Worm (Caenorhabditis elegans) whole organism, mixed stage, embryonic: Measurements from ENCODE around the gene K12B6.9.

Experiments used
- M03D4.4 ChIP-seq: sonication (generic microtip); optimal IDR thresholded peaks from 2 replicates; lab custom pipeline; 2017; ENCODE audit warnings: mild to moderate bottlenecking, missing genetic modification characterization, missing compliant biosample characterization
- blmp-1 ChIP-seq: fragments of 150-350 bp; optimal IDR thresholded peaks from 2 replicates; lab custom pipeline; 2014; ENCODE audit warnings: missing biosample characterization, missing genetic modification characterization
- ceh-39 ChIP-seq: fragments of 150-350 bp; optimal IDR thresholded peaks from 2 replicates; lab custom pipeline; 2014; ENCODE audit warnings: missing biosample characterization, missing genetic modification characterization
- ceh-43 ChIP-seq: fragments of 200-800 bp; sonication (Bioruptor generic); optimal IDR thresholded peaks from 2 replicates; lab custom pipeline; 2018; ENCODE audit warnings: mild to moderate bottlenecking, missing genetic modification characterization, moderate library complexity, missing compliant biosample characterization
- ceh-83 ChIP-seq: fragments of 200-800 bp; sonication (Bioruptor generic); optimal IDR thresholded peaks from 2 replicates; lab custom pipeline; 2018; ENCODE audit warnings: mild to moderate bottlenecking, missing genetic modification characterization, missing compliant biosample characterization
- ces-1 ChIP-seq: fragments of 150-350 bp; optimal IDR thresholded peaks from 2 replicates; lab custom pipeline; 2014; ENCODE audit warnings: missing biosample characterization, missing genetic modification reagents, missing genetic modification characterization
- cnd-1 ChIP-seq: fragments of 200-800 bp; sonication (Bioruptor generic); optimal IDR thresholded peaks from 2 replicates; lab custom pipeline; 2018; ENCODE audit warnings: mild to moderate bottlenecking, missing genetic modification characterization, missing compliant biosample characterization
- drap-1 ChIP-seq: fragments of 200-800 bp; sonication (Bioruptor generic); optimal IDR thresholded peaks from 3 replicates; lab custom pipeline; 2018; ENCODE audit warnings: mild to moderate bottlenecking, missing genetic modification characterization, missing compliant biosample characterization
- elt-1 ChIP-seq: sonication (generic microtip); optimal IDR thresholded peaks from 2 replicates; lab custom pipeline; 2017; ENCODE audit warnings: missing genetic modification characterization, mild to moderate bottlenecking, missing compliant biosample characterization, antibody characterized with exemption, moderate library complexity, borderline replicate concordance; ENCODE audit not compliant: insufficient read depth
- elt-3 ChIP-seq: fragments of 150-350 bp; optimal IDR thresholded peaks from 2 replicates; lab custom pipeline; 2014; ENCODE audit warnings: missing biosample characterization, missing genetic modification characterization
- flh-1 ChIP-seq: fragments of 200-800 bp; sonication (Bioruptor generic); optimal IDR thresholded peaks from 2 replicates; lab custom pipeline; 2018; ENCODE audit warnings: mild to moderate bottlenecking, missing genetic modification characterization, moderate library complexity, missing compliant biosample characterization
- ham-2 ChIP-seq: fragments of 200-800 bp; sonication (Bioruptor generic); optimal IDR thresholded peaks from 2 replicates; lab custom pipeline; 2018; ENCODE audit warnings: mild to moderate bottlenecking, missing genetic modification characterization, missing compliant biosample characterization
- hlh-1 ChIP-seq: fragments of 150-350 bp; optimal IDR thresholded peaks from 2 replicates; lab custom pipeline; 2014; ENCODE audit warnings: missing biosample characterization, missing genetic modification reagents, missing genetic modification characterization
- lin-13 ChIP-seq: fragments of 150-350 bp; optimal IDR thresholded peaks from 2 replicates; lab custom pipeline; 2014; ENCODE audit warnings: missing biosample characterization, missing genetic modification characterization
- mep-1 ChIP-seq: fragments of 150-350 bp; optimal IDR thresholded peaks from 2 replicates; lab custom pipeline; 2017; ENCODE audit warnings: missing biosample characterization, missing genetic modification reagents, missing genetic modification characterization, inconsistent platforms
- nhr-12 ChIP-seq: fragments of 150-350 bp; optimal IDR thresholded peaks from 2 replicates; lab custom pipeline; 2014; ENCODE audit warnings: missing biosample characterization, missing genetic modification characterization
- nhr-2 ChIP-seq: fragments of 150-350 bp; optimal IDR thresholded peaks from 2 replicates; lab custom pipeline; 2014; ENCODE audit warnings: missing biosample characterization, missing genetic modification characterization
- nhr-237 ChIP-seq: fragments of 150-350 bp; optimal IDR thresholded peaks from 2 replicates; lab custom pipeline; 2014; ENCODE audit warnings: missing biosample characterization, missing genetic modification characterization
- nhr-28 ChIP-seq: fragments of 150-350 bp; optimal IDR thresholded peaks from 2 replicates; lab custom pipeline; 2014; ENCODE audit warnings: missing biosample characterization, missing genetic modification characterization
- nhr-76 ChIP-seq: sonication (generic microtip); optimal IDR thresholded peaks from 2 replicates; lab custom pipeline; 2017; ENCODE audit warnings: missing biosample characterization, missing genetic modification characterization
- pha-4 ChIP-seq: fragments of 150-350 bp; optimal IDR thresholded peaks from 2 replicates; lab custom pipeline; 2018; ENCODE audit warnings: missing biosample characterization, missing genetic modification reagents, missing genetic modification characterization
- sem-2 ChIP-seq: fragments of 200-800 bp; sonication (Bioruptor generic); optimal IDR thresholded peaks from 2 replicates; lab custom pipeline; 2018; ENCODE audit warnings: mild to moderate bottlenecking, missing genetic modification characterization, missing compliant biosample characterization
- snpc-4 ChIP-seq: fragments of 150-350 bp; optimal IDR thresholded peaks from 2 replicates; lab custom pipeline; 2014; ENCODE audit warnings: missing biosample characterization, missing genetic modification characterization
- sptf-1 ChIP-seq: sonication (generic microtip); optimal IDR thresholded peaks from 2 replicates; lab custom pipeline; 2017; ENCODE audit warnings: mild to moderate bottlenecking, missing genetic modification characterization, moderate library complexity, missing compliant biosample characterization
- tbx-8 ChIP-seq: fragments of 200-800 bp; sonication (Bioruptor generic); optimal IDR thresholded peaks from 2 replicates; lab custom pipeline; 2018; ENCODE audit warnings: mild to moderate bottlenecking, missing genetic modification characterization, moderate library complexity, missing compliant biosample characterization
- unc-120 ChIP-seq: sonication (generic microtip); optimal IDR thresholded peaks from 2 replicates; lab custom pipeline; 2017; ENCODE audit warnings: missing genetic modification characterization, missing compliant biosample characterization; ENCODE audit not compliant: poor library complexity, severe bottlenecking
- zip-8 ChIP-seq: fragments of 150-350 bp; optimal IDR thresholded peaks from 2 replicates; lab custom pipeline; 2014; ENCODE audit warnings: missing biosample characterization, missing genetic modification characterization
- ztf-11 ChIP-seq: fragments of 150-350 bp; optimal IDR thresholded peaks from 2 replicates; lab custom pipeline; 2014; ENCODE audit warnings: missing biosample characterization, missing genetic modification characterization

The K12B6.9 gene

DNA sequence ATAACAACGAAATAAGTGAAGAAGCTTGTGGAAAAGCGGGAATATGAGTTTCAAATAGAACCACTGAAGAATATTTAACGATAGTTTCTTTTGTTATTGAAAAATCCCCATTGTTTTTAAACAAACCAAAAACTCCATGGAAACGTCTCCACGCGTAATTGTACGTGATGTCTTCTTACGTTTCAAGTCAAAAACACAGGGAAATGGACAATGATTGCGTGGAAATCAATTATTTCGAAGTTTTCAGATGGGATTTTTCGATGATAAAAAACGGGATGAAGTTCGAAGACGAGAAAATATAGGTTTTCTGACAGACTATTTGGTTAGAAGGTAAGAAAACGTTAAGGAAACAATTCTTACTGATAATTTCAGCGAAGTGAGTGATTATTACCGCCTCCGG lies 11.3 kb downstream of the K12B6.9 start, which contains the start of the genes K12B6.4 and spe-49:
K12B6.4 (minus strand) TSS at position 101 of the 400 bp plus-strand sequence.
spe-49 (plus strand) TSS at position 185 of the 400 bp plus-strand sequence.
- no peak for TF ChIP-seq M03D4.4 (tag; lab: Kevin White, UChicago)
- no peak for TF ChIP-seq ces-1 (GFP tag; lab: Kevin White, UChicago)
- no peak for TF ChIP-seq sptf-1
- TF ChIP-seq hlh-1 (tag; lab: Kevin White, UChicago) = no peak
- TF ChIP-seq unc-120 (tag; lab: Kevin White, UChicago) = no peak
- TF ChIP-seq snpc-4 (tag; lab: Kevin White, UChicago) = no peak
- TF ChIP-seq drap-1 (GFP tag; lab: Kevin White, UChicago) = no peak
- TF ChIP-seq, all 35 proteins: peak for 0

DNA sequence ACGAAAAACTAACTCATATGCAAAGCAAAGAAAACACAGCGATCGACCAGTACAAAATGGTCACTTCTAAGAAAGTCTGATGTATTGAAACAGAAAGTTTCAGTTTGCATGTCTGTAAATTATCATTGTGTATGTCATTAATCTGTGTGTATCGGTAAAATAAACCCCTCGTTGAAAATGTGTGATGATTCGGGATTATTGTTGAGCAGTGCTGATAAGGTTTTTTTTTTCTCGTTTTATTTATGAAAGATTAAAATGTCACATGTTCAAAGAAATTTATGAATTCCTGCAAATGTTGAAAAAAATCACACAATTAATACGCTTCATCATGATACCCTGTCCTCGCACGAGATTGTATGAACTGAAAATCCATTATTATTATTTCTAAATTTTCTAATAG lies 12.4 kb downstream of the K12B6.9 start:
- TF ChIP-seq blmp-1 = no peak
- no peak for TF ChIP-seq mep-1 (tag; lab: Kevin White, UChicago)
- no peak for TF ChIP-seq pha-4 (tag; lab: Kevin White, UChicago)
- no peak for TF ChIP-seq sem-2 (GFP tag; lab: Kevin White, UChicago)
- TF ChIP-seq nhr-76 = no peak
- no peak for TF ChIP-seq flh-1
- no peak for TF ChIP-seq ceh-83 (GFP tag; lab: Kevin White, UChicago)
- TF ChIP-seq hlh-1 (tag; lab: Kevin White, UChicago) = no peak
- TF ChIP-seq nhr-28 (tag; lab: Kevin White, UChicago) = no peak
- TF ChIP-seq lin-13 (tag; lab: Kevin White, UChicago) = no peak

DNA sequence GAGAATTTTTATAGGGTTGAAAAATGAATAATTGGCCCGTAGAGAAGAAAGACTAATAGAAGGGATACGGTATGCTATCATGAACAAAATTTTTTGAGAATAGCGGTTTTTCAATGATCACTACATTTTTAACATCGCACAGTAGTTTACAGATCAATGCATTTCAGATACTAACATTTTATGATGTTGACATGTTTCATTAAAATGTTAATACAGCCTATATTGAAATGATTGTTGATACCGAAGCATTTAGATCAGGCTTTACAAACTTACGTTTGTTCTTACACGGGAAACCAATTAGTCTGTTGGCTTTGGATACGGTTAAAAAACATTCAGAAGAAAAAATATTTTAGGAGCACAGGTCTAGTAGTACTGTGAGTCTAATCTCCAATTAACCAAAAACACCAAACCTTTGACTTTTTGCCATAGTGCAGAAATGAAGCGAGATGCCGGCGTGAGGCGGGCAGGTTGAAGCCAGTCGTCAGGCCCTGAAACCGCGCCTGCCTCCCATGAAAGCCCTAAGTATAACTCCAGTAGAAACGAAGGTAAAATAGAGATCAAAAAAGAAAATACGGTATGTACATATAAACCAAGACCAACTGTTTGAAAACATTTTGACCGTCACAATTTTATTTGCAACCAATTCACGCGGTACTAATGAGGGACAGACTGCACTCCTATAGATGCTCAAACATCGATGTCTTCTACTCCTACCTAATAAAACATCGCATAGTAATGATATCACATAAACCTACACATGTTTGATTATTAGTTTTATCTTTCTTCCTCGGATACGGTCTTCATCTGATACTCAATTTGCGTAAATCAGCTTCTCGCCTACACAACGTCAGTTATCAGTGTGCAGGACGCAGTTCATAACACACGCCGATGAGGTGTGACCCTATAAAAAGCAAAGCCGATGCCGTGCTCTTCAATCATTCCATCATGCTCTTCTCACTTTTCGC lies 14.1 kb downstream of the K12B6.9 start, which contains the start of gene fil-2:
fil-2 (plus strand) TSS at position 915 of the 965 bp plus-strand sequence.
- TF ChIP-seq ceh-39 (tag; lab: Kevin White, UChicago) = no peak
- no peak for TF ChIP-seq elt-1 (tag; lab: Kevin White, UChicago)
- no peak for TF ChIP-seq nhr-28 (tag; lab: Kevin White, UChicago)
- no peak for TF ChIP-seq ceh-43 (GFP tag; lab: Kevin White, UChicago)

DNA sequence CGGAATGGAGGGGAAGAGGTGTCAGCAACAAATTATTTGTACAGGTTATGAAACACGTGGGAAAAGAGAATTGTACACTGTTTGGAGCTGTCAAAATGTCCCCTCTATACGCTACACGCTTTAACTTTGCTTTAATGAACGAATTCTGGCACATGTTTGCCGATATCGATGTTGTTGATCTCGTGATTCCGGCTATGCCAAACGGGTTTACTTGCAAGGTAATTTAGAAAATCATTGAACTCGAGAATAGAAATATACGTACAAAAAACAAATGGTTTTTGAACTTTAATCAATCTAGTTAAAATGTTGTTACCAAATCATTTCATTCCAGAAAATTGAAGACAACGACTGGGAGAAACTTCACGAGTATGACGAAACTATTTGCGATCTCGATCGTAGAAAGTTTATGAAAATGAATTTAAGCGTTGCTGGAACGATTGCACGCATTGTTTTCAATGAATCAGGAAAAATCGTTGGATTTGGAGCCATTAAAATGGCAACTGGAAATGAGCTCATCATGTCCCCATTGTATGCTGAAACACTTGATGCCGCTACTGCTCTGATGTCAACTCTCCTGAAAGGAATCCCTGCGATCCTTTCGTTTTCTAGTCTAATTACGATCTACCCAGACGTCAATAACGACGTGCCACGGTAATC lies 15.2 kb downstream of the K12B6.9 start:
- TF ChIP-seq tbx-8 = no peak
- TF ChIP-seq lin-13 (tag; lab: Kevin White, UChicago) = no peak
- no peak for TF ChIP-seq blmp-1
- TF ChIP-seq drap-1 (GFP tag; lab: Kevin White, UChicago) = no peak
- no peak for TF ChIP-seq nhr-237 (tag; lab: Kevin White, UChicago)
- TF ChIP-seq hlh-1 (tag; lab: Kevin White, UChicago) = no peak
- no peak for TF ChIP-seq ceh-43 (GFP tag; lab: Kevin White, UChicago)
- TF ChIP-seq elt-3 (tag; lab: Kevin White, UChicago) = no peak
- TF ChIP-seq ces-1 (GFP tag; lab: Kevin White, UChicago) = no peak

DNA sequence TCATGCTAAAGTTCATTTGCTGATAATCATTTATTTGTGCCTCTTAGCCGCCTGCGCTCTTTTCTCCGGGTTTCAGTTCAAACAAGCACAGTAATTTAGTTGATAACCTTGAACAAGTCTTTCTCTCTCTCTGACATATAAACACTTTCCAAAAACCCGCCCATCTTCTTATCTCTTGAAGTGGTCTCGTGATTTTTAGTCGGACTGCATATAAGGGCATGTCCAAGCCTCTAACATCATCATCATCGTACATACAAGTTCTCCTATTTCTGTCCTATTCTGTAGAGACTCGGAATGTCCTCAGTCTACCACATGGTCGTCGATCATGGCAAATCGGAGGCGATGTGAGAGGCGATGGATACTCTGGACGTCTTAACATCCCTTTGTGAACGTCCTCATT lies 16.3 kb downstream of the K12B6.9 start, which contains the start of gene F31F7.1:
F31F7.1 (plus strand) TSS at position 235 of the 400 bp plus-strand sequence.
- TF ChIP-seq lin-13 (tag; lab: Kevin White, UChicago) = no peak
- TF ChIP-seq nhr-28 (tag; lab: Kevin White, UChicago) = no peak
- no peak for TF ChIP-seq blmp-1
- no peak for TF ChIP-seq elt-1 (tag; lab: Kevin White, UChicago)
- TF ChIP-seq nhr-2 = no peak
- no peak for TF ChIP-seq ztf-11 (tag; lab: Kevin White, UChicago)
- TF ChIP-seq cnd-1 (tag; lab: Kevin White, UChicago) = no peak
- no peak for TF ChIP-seq hlh-1 (tag; lab: Kevin White, UChicago)
- TF ChIP-seq nhr-12 = no peak
- TF ChIP-seq tbx-8 = no peak
- TF ChIP-seq ceh-83 (GFP tag; lab: Kevin White, UChicago) = no peak
- TF ChIP-seq snpc-4 (tag; lab: Kevin White, UChicago) = no peak
- TF ChIP-seq ham-2 (GFP tag; lab: Kevin White, UChicago) = no peak
- TF ChIP-seq sem-2 (GFP tag; lab: Kevin White, UChicago) = no peak
- no peak for TF ChIP-seq ceh-39 (tag; lab: Kevin White, UChicago)
- no peak for TF ChIP-seq mep-1 (tag; lab: Kevin White, UChicago)
- no peak for TF ChIP-seq zip-8 (tag; lab: Kevin White, UChicago)
